Fruit fly (Drosophila melanogaster) S2 (cell line): ENCODE measurements around the gene Rev1.

Experiments
- CG8478 ChIP-seq: fragments of >200 bp; optimal IDR thresholded peaks from 2 replicates; lab custom pipeline; 2018
- CTCF ChIP-seq, 2 experiments: fragments of >200 bp; optimal IDR thresholded peaks; 2 replicates each; lab custom pipeline; 2018

The Rev1 gene

dm6 chr3L:654019-654418 lies at the start of gene Rev1, which contains the start of gene MED30:
Gene Rev1, plus strand, starts transcription at chr3L:654363.
Gene MED30, minus strand, starts transcription at chr3L:654089.
- no peak for TF ChIP-seq CG8478
- no peak for TF ChIP-seq CTCF (optimal IDR thresholded peaks at IDR 0.05; lab: Kevin White, UChicago)

- TF ChIP-seq CG8478 = no peak
- peak; percentile 62 to 79 for TF ChIP-seq CTCF (optimal IDR thresholded peaks at IDR 0.05; lab: Kevin White, UChicago)
Measured at dm6 chr3L:604701-605100, 49.5 kb upstream of the Rev1 start.

- TF ChIP-seq CG8478 = no peak
- TF ChIP-seq CTCF (optimal IDR thresholded peaks at IDR 0.05; lab: Kevin White, UChicago) = peak; percentile 82 to 96
Measured at dm6 chr3L:606490-607327, 47.5 kb upstream of the Rev1 start, which contains the start of gene Reg-2. Gene Reg-2, minus strand, starts transcription at chr3L:606569.

dm6 chr3L:607551-608314 lies 46.4 kb upstream of the Rev1 start:
- no peak for TF ChIP-seq CG8478
- no peak for TF ChIP-seq CTCF (optimal IDR thresholded peaks at IDR 0.05; lab: Kevin White, UChicago)

dm6 chr3L:608362-608761 lies 45.8 kb upstream of the Rev1 start:
- TF ChIP-seq CG8478 (no peak), CTCF (optimal IDR thresholded peaks at IDR 0.05; lab: Kevin White, UChicago) (no peak)

dm6 chr3L:609163-609562 lies 45.0 kb upstream of the Rev1 start:
- TF ChIP-seq CG8478 (no peak), CTCF (optimal IDR thresholded peaks at IDR 0.05; lab: Kevin White, UChicago) (no peak)

- no peak for TF ChIP-seq CTCF (optimal IDR thresholded peaks at IDR 0.05; lab: Kevin White, UChicago)
- no peak for TF ChIP-seq CG8478
Measured at dm6 chr3L:610765-611164, 43.4 kb upstream of the Rev1 start.

dm6 chr3L:611639-612611 lies 42.2 kb upstream of the Rev1 start:
- TF ChIP-seq CTCF (optimal IDR thresholded peaks at IDR 0.05; lab: Kevin White, UChicago) (no peak), CG8478 (no peak)

- TF ChIP-seq CG8478 (no peak), CTCF (optimal IDR thresholded peaks at IDR 0.05; lab: Kevin White, UChicago) (no peak)
Measured at dm6 chr3L:613578-614300, 40.4 kb upstream of the Rev1 start.

dm6 chr3L:614751-615424 lies 39.3 kb upstream of the Rev1 start:
- TF ChIP-seq CTCF (optimal IDR thresholded peaks at IDR 0.05; lab: Kevin White, UChicago) (no peak), CG8478 (no peak)

- no peak for TF ChIP-seq CTCF (optimal IDR thresholded peaks at IDR 0.05; lab: Kevin White, UChicago)
- no peak for TF ChIP-seq CG8478
Measured at dm6 chr3L:615425-616046, 38.6 kb upstream of the Rev1 start.

- no peak for TF ChIP-seq CG8478
Measured at dm6 chr3L:616099-616481, 38.1 kb upstream of the Rev1 start.

- TF ChIP-seq CG8478 (no peak), CTCF (optimal IDR thresholded peaks at IDR 0.05; lab: Kevin White, UChicago) (no peak)
Measured at dm6 chr3L:616482-617148, 37.5 kb upstream of the Rev1 start.
